Worm (Caenorhabditis elegans) whole organism, L1 larva: ENCODE measurements around the gene got-2.2.

ENCODE experiments used
- C16A3.4 ChIP-seq: fragments of 150-350 bp; optimal IDR thresholded peaks from 2 replicates; lab custom pipeline; 2014; ENCODE audit warnings: missing biosample characterization, missing genetic modification characterization
- Y116A8C.19 ChIP-seq: sonication (generic microtip); optimal IDR thresholded peaks from 2 replicates; lab custom pipeline; 2016; ENCODE audit warnings: missing compliant biosample characterization, missing genetic modification characterization, borderline replicate concordance
- aly-2 ChIP-seq: fragments of 150-350 bp; optimal IDR thresholded peaks from 2 replicates; lab custom pipeline; 2014; ENCODE audit warnings: missing biosample characterization, missing genetic modification characterization
- ama-1 ChIP-seq: fragments of 150-350 bp; optimal IDR thresholded peaks from 2 replicates; lab custom pipeline; 2014
- efl-1 ChIP-seq, 4 experiments: fragments of 150-350 bp; optimal IDR thresholded peaks in 3 of 4; peaks in 1 of 4; 1 replicate in 1 of 4; 2 replicates in 3 of 4; lab custom pipeline; 2014; ENCODE audit warnings: missing biosample characterization in 2 of 4, missing genetic modification characterization in 2 of 4, missing genetic modification reagents in 2 of 4
- mab-9 ChIP-seq: fragments of 200-800 bp; sonication (Bioruptor generic); IDR thresholded peaks from 2 replicates; pipeline ENCODE4 v1.3.6; 2022; ENCODE audit warnings: missing genetic modification reagents, missing genetic modification characterization, missing compliant biosample characterization
- mef-2 ChIP-seq: fragments of 150-350 bp; optimal IDR thresholded peaks from 2 replicates; lab custom pipeline; 2014; ENCODE audit warnings: missing biosample characterization, missing genetic modification characterization
- mep-1 ChIP-seq: fragments of 150-350 bp; optimal IDR thresholded peaks from 2 replicates; lab custom pipeline; 2014; ENCODE audit warnings: missing biosample characterization, missing genetic modification characterization
- nhr-11 ChIP-seq: fragments of 150-350 bp; optimal IDR thresholded peaks from 2 replicates; lab custom pipeline; 2014; ENCODE audit warnings: missing biosample characterization, missing genetic modification characterization
- nhr-19 ChIP-seq: fragments of 200-800 bp; sonication (Bioruptor generic); conservative IDR thresholded peaks from 2 replicates; pipeline ENCODE4 v1.3.6; 2022; ENCODE audit warnings: missing genetic modification characterization, missing compliant biosample characterization
- pag-3 ChIP-seq: sonication (generic microtip); optimal IDR thresholded peaks from 2 replicates; lab custom pipeline; 2017; ENCODE audit warnings: missing genetic modification characterization, mild to moderate bottlenecking, missing compliant biosample characterization, antibody characterized with exemption, borderline replicate concordance; ENCODE audit not compliant: insufficient read depth
- pqm-1 ChIP-seq: sonication (generic microtip); optimal IDR thresholded peaks from 3 replicates; lab custom pipeline; 2017; ENCODE audit warnings: missing biosample characterization, missing genetic modification characterization
- vab-15 ChIP-seq: sonication (generic microtip); optimal IDR thresholded peaks from 2 replicates; lab custom pipeline; 2017; ENCODE audit warnings: missing genotype, mild to moderate bottlenecking, missing genetic modification characterization, missing compliant biosample characterization

- TF ChIP-seq vab-15 (tag; lab: Kevin White, UChicago): no peak
- TF ChIP-seq mef-2 (tag; lab: Kevin White, UChicago): no peak
- TF ChIP-seq pag-3 (tag; lab: Kevin White, UChicago): peak; percentile 54
- TF ChIP-seq pqm-1 (tag; lab: Kevin White, UChicago): no peak
- peak; percentile 74 for TF ChIP-seq ama-1
- TF ChIP-seq C16A3.4 (tag; lab: Kevin White, UChicago): peak; percentile 65
- peak; percentile 48; the same call in 1 of the 2 replicates for TF ChIP-seq mab-9 (GFP tag; lab: Robert Waterston, UW)
- TF ChIP-seq aly-2 (tag; lab: Kevin White, UChicago): no peak
- peak; percentile 93 for TF ChIP-seq nhr-19 (GFP tag; lab: Robert Waterston, UW)
- peak; percentile 89 for TF ChIP-seq nhr-11 (tag; lab: Kevin White, UChicago)
- peak; percentile 34 to 42 for TF ChIP-seq efl-1 (optimal IDR thresholded peaks at IDR 0.05; lab: Kevin White, UChicago)
- TF ChIP-seq efl-1 (GFP tag; optimal IDR thresholded peaks at IDR 0.05 in 1 of 2; lab: Kevin White, UChicago): peak; percentile 10 to 84
- TF ChIP-seq mep-1: peak; percentile 57
- TF ChIP-seq Y116A8C.19: no peak
Observed at ce11 chrX:6255561-6255960, 14.8 kb downstream of the got-2.2 start.
